Worm (Caenorhabditis elegans): ENCODE measurements around the gene nlp-60.

nlp-60 gene

DNA sequence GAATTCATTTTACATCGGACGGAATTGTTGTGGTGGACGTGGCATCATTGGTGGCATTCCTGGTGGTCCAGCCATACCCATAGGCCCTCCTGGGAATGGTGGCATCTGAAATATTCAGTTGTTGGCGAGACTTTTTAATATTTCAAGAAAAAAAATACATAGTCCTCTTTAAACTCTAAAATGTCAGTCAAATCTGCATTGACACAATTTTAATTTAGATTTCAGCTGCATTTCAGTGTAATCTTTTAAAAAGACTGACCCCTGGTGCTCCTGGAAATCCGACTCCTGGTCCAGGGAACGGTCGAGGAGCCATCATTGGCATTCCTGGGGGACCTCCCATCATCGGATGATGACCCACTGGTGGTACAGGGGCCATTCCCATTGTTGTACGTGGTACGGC lies 7.8 kb upstream of the nlp-60 start:
- no peak for TF ChIP-seq fkh-2 (tag; optimal IDR thresholded peaks at IDR 0.05)
- TF ChIP-seq ceh-28 (tag; optimal IDR thresholded peaks at IDR 0.05): no peak
- no peak for TF ChIP-seq tbx-2 (tag; optimal IDR thresholded peaks at IDR 0.05)
- TF ChIP-seq nhr-23 (tag; optimal IDR thresholded peaks at IDR 0.05): no peak
- TF ChIP-seq mdl-1 (tag; optimal IDR thresholded peaks at IDR 0.05): no peak
- TF ChIP-seq aly-2 (tag; optimal IDR thresholded peaks at IDR 0.05): no peak
- no peak for TF ChIP-seq ztf-11 (tag; optimal IDR thresholded peaks at IDR 0.05)
- no peak for TF ChIP-seq hmg-11 (tag; optimal IDR thresholded peaks at IDR 0.05)
- no peak for TF ChIP-seq elt-3 (tag; optimal IDR thresholded peaks at IDR 0.05)
- TF ChIP-seq nhr-25 (tag; optimal IDR thresholded peaks at IDR 0.05): no peak
- no peak for TF ChIP-seq lin-15B (tag; optimal IDR thresholded peaks at IDR 0.05)
- TF ChIP-seq pqm-1 (tag; optimal IDR thresholded peaks at IDR 0.05): no peak
- TF ChIP-seq egl-5 (tag; optimal IDR thresholded peaks at IDR 0.05): no peak
- no peak for TF ChIP-seq mml-1 (tag; optimal IDR thresholded peaks at IDR 0.05)
- TF ChIP-seq nhr-12 (tag; optimal IDR thresholded peaks at IDR 0.05): no peak
- no peak for TF ChIP-seq zag-1 (tag; optimal IDR thresholded peaks at IDR 0.05)

DNA sequence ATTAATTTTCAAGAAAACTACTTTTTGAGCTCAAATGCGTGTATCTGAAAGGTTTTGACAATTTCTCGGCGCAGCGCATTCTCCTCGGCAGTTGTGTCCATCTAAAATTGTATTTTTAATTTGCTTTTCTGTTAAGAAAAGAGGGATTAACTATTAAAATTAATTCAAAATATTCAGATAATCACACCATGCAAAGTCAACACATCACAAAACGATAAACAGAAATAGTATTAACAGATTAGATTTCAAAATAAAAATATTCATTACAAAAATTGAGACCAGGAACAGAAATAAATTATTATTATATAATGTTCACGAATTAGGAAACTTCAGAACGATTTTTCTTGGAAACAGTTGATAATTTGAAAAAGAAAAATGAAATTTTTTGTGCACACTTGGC lies 7.4 kb upstream of the nlp-60 start, which contains the start of gene pole-2:
Gene pole-2 (minus strand): TSS at position 101 of the 400 bp plus-strand sequence.
- TF ChIP-seq ceh-16 (tag; optimal IDR thresholded peaks at IDR 0.05) (no peak), ztf-4 (tag; optimal IDR thresholded peaks at IDR 0.05) (no peak), tbx-2 (tag; optimal IDR thresholded peaks at IDR 0.05) (no peak), nhr-25 (tag; optimal IDR thresholded peaks at IDR 0.05) (no peak), sea-2 (GFP tag; optimal IDR thresholded peaks at IDR 0.05) (no peak), nhr-12 (tag; optimal IDR thresholded peaks at IDR 0.05) (no peak), zag-1 (tag; optimal IDR thresholded peaks at IDR 0.05) (no peak), ama-1 (optimal IDR thresholded peaks at IDR 0.05) (no peak), ztf-11 (tag; optimal IDR thresholded peaks at IDR 0.05) (no peak), nhr-76 (tag; optimal IDR thresholded peaks at IDR 0.05) (no peak), daf-12 (tag; optimal IDR thresholded peaks at IDR 0.05) (no peak), elt-2 (tag; optimal IDR thresholded peaks at IDR 0.05) (no peak), pha-4 (tag; optimal IDR thresholded peaks at IDR 0.05) (no peak), ZK546.5 (tag; optimal IDR thresholded peaks at IDR 0.05) (no peak), skn-1 (tag; optimal IDR thresholded peaks at IDR 0.05) (no peak), lin-15B (tag; optimal IDR thresholded peaks at IDR 0.05) (no peak), mml-1 (tag; optimal IDR thresholded peaks at IDR 0.05) (no peak), hmg-11 (tag; optimal IDR thresholded peaks at IDR 0.05) (no peak)

DNA sequence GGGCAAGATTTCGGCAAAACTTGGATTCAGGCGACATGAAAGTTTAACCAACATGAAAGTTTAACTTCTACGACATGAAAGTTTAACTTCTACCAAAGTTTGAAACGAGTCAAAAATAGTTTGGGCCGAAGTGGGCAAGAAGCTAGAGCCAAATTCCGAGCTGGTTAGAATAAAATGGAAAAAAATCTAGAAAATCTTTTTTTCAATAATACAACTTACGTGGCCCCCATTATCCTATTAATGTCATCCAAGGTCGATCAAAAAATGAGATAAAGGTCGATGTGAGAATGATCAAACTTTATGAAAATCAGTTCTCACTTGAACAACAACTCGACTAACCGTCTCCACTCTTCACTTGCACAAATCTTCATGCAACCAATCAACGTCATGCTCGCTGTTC lies 1.8 kb downstream of the nlp-60 start, which contains the start of gene F08B4.8:
Gene F08B4.8 (plus strand): TSS at position 301 of the 400 bp plus-strand sequence.
- no peak for TF ChIP-seq elt-1 (tag; optimal IDR thresholded peaks at IDR 0.05)
- TF ChIP-seq ztf-4 (tag; optimal IDR thresholded peaks at IDR 0.05): no peak
- no peak for TF ChIP-seq ceh-9 (tag; optimal IDR thresholded peaks at IDR 0.05)
- TF ChIP-seq hmg-11 (tag; optimal IDR thresholded peaks at IDR 0.05): no peak
- no peak for TF ChIP-seq egl-5 (tag; optimal IDR thresholded peaks at IDR 0.05)
- no peak for TF ChIP-seq ZK546.5 (tag; optimal IDR thresholded peaks at IDR 0.05)
- TF ChIP-seq nhr-12 (tag; optimal IDR thresholded peaks at IDR 0.05): no peak

DNA sequence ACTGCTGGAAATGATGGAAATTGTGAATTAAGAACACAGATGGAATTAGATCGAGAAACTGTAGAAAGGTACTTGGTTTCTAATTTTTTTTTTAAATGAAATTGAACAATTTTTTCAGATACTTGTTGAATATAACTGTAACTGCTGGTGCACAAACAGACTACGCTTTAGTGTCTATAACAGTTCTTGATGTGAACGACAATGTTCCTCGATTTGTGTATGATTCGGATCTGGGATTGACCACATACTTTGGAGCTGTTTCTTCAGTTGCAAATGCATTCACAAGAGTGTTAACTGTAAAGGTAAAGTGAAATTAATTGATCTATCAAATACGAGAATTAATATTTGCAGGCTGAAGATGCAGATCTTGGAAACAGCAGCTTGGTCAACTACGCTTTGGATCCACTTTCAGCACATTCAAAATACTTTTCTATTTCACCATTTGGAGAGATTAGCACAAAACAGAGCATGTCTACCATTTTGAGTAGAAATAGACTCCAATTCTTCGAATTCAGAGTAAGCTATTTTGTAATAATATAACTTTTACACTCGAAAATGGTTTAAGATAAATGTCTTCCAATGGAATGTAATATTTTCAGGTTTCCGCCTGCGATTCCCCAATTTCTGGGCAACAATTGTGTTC lies 5.3 kb downstream of the nlp-60 start:
- TF ChIP-seq ceh-16 (tag; optimal IDR thresholded peaks at IDR 0.05) (no peak), ztf-4 (tag; optimal IDR thresholded peaks at IDR 0.05) (no peak), ceh-82 (tag; optimal IDR thresholded peaks at IDR 0.05) (no peak), nhr-43 (tag; optimal IDR thresholded peaks at IDR 0.05; ENCODE audit: poor library complexity, severe bottlenecking) (no peak), nhr-77 (tag; optimal IDR thresholded peaks at IDR 0.05) (no peak), egl-27 (tag; optimal IDR thresholded peaks at IDR 0.05) (no peak), eor-1 (tag; optimal IDR thresholded peaks at IDR 0.05) (no peak), lin-39 (tag; optimal IDR thresholded peaks at IDR 0.05) (no peak), ceh-28 (tag; optimal IDR thresholded peaks at IDR 0.05) (no peak), fos-1 (tag; optimal IDR thresholded peaks at IDR 0.05) (no peak), ama-1 (optimal IDR thresholded peaks at IDR 0.05) (no peak), nhr-237 (tag; optimal IDR thresholded peaks at IDR 0.05) (no peak), pqm-1 (tag; optimal IDR thresholded peaks at IDR 0.05) (no peak), R02D3.7 (tag; optimal IDR thresholded peaks at IDR 0.05) (no peak), snpc-4 (tag; optimal IDR thresholded peaks at IDR 0.05) (no peak), elt-2 (tag; optimal IDR thresholded peaks at IDR 0.05) (no peak)

Measured in whole organism, L3 larva.